Fruit fly (Drosophila melanogaster) S2 (cell line): ENCODE results near the gene CG31807.

ENCODE experiments used
- CG8478 ChIP-seq: fragments of >200 bp; optimal IDR thresholded peaks from 2 replicates; lab custom pipeline; 2018
- CTCF ChIP-seq, 2 experiments: fragments of >200 bp; optimal IDR thresholded peaks; 2 replicates each; lab custom pipeline; 2018

DNA sequence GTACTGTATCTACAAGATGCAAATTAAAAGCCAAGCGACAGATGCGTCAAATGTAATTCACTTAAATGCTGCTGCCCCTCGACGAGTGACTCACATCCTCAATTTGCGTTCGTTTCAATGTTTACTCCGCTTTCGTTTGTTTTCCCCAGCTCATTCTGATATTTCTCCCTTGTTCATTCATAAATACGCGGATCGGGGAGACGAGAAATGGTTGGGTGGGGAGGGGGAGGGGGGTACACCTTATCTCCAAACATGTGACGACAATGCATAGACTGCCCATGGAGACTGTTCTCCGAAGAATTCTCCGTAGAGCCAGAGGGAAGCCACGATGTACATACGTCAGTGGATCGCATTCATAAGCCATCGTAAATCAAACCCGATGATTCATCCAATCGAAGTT, 46.5 kb downstream of the CG31807 start:
- no peak for TF ChIP-seq CTCF (optimal IDR thresholded peaks at IDR 0.05; lab: Kevin White, UChicago)
- no peak for TF ChIP-seq CG8478 (lab: Kevin White, UChicago)
